Worm (Caenorhabditis elegans): ENCODE data around the gene C07H6.2.

ce11 chrIII:7565247-7565646 lies 44.4 kb downstream of the C07H6.2 start, which contains the start of gene ttr-8:
- no peak for TF ChIP-seq sea-1 (GFP tag; conservative IDR thresholded peaks at IDR 0.05)
- no peak for TF ChIP-seq tbx-37 (GFP tag; conservative IDR thresholded peaks at IDR 0.05)
- no peak for TF ChIP-seq flt-1 (GFP tag; IDR thresholded peaks at IDR 0.05)
- no peak for TF ChIP-seq ama-1 (optimal IDR thresholded peaks at IDR 0.05)
- no peak for TF ChIP-seq pes-1 (GFP tag; IDR thresholded peaks at IDR 0.05)

Data from whole organism, early embryonic.